Fruit fly (Drosophila melanogaster) whole organism, embryonic: ENCODE results near the gene Nak.

ENCODE experiments used
- CG10321 ChIP-seq: fragments of 200-800 bp; sonication (Bioruptor generic); IDR thresholded peaks from 2 replicates; pipeline ENCODE4 v1.3.6; 2022; ENCODE audit warnings: missing biosample characterization, missing genetic modification characterization
- CG11093 ChIP-seq: fragments of 200-800 bp; sonication (Bioruptor generic); IDR thresholded peaks from 3 replicates; pipeline ENCODE4 v1.3.6; 2022; ENCODE audit warnings: missing biosample characterization, missing genetic modification characterization
- CG12744 ChIP-seq: fragments of 200-800 bp; sonication (Bioruptor generic); optimal IDR thresholded peaks from 2 replicates; lab custom pipeline; 2016; ENCODE audit warnings: missing biosample characterization, missing genetic modification characterization
- CG13775 ChIP-seq: fragments of 200-800 bp; sonication (Bioruptor generic); optimal IDR thresholded peaks from 3 replicates; lab custom pipeline; 2017; ENCODE audit warnings: missing biosample characterization, mild to moderate bottlenecking, missing genetic modification characterization
- CG14710 ChIP-seq: fragments of 200-800 bp; sonication (Bioruptor generic); optimal IDR thresholded peaks from 3 replicates; lab custom pipeline; 2019; ENCODE audit warnings: missing biosample characterization, mild to moderate bottlenecking, missing genetic modification characterization, moderate library complexity
- CG15479 ChIP-seq: fragments of 200-800 bp; sonication (Bioruptor generic); optimal IDR thresholded peaks from 3 replicates; lab custom pipeline; 2019; ENCODE audit warnings: missing biosample characterization, mild to moderate bottlenecking, missing genetic modification characterization, moderate library complexity
- CG17328 ChIP-seq: fragments of 200-800 bp; sonication (Bioruptor generic); IDR thresholded peaks from 2 replicates; pipeline ENCODE4 v1.3.6; 2022; ENCODE audit warnings: missing biosample characterization, missing genetic modification characterization
- CG17361 ChIP-seq: fragments of 200-800 bp; sonication (Bioruptor generic); IDR thresholded peaks from 3 replicates; pipeline ENCODE4 v1.3.6; 2022; ENCODE audit warnings: missing biosample characterization, missing genetic modification characterization
- CG17385 ChIP-seq: fragments of 200-800 bp; sonication (Bioruptor generic); optimal IDR thresholded peaks from 3 replicates; lab custom pipeline; 2018; ENCODE audit warnings: missing biosample characterization, mild to moderate bottlenecking, missing genetic modification characterization
- CG17612 ChIP-seq: fragments of 200-800 bp; sonication (Bioruptor generic); IDR thresholded peaks from 2 replicates; pipeline ENCODE4 v1.3.6; 2022; ENCODE audit warnings: missing biosample characterization, missing genetic modification characterization
- CG17912 ChIP-seq: fragments of 200-800 bp; sonication (Bioruptor generic); optimal IDR thresholded peaks from 2 replicates; lab custom pipeline; 2018; ENCODE audit warnings: missing biosample characterization, mild to moderate bottlenecking, missing genetic modification characterization
- CG18262 ChIP-seq: fragments of 200-800 bp; optimal IDR thresholded peaks from 3 replicates; lab custom pipeline; 2019; ENCODE audit warnings: missing biosample characterization, mild to moderate bottlenecking, missing genetic modification characterization, moderate library complexity
- CG18476 ChIP-seq: fragments of 200-800 bp; sonication (Bioruptor generic); optimal IDR thresholded peaks from 2 replicates; lab custom pipeline; 2016; ENCODE audit warnings: missing biosample characterization, mild to moderate bottlenecking, missing genetic modification characterization
- CG2116 ChIP-seq: fragments of 200-800 bp; sonication (Bioruptor generic); optimal IDR thresholded peaks from 3 replicates; lab custom pipeline; 2018; ENCODE audit warnings: missing biosample characterization, mild to moderate bottlenecking, missing genetic modification characterization
- CG2120 ChIP-seq: fragments of 200-800 bp; sonication (Bioruptor generic); optimal IDR thresholded peaks from 3 replicates; lab custom pipeline; 2016; ENCODE audit warnings: missing biosample characterization, missing genetic modification characterization
- CG32772 ChIP-seq: fragments of 200-800 bp; sonication (Bioruptor generic); IDR thresholded peaks from 2 replicates; pipeline ENCODE4 v1.3.6; 2022; ENCODE audit warnings: missing biosample characterization, missing genetic modification characterization
- CG3281 ChIP-seq: fragments of 200-800 bp; sonication (Bioruptor generic); optimal IDR thresholded peaks from 3 replicates; lab custom pipeline; 2017; ENCODE audit warnings: missing biosample characterization, mild to moderate bottlenecking, missing genetic modification characterization
- CG4424 ChIP-seq: fragments of 200-800 bp; sonication (Bioruptor generic); optimal IDR thresholded peaks from 3 replicates; lab custom pipeline; 2016; ENCODE audit warnings: missing biosample characterization, missing genetic modification characterization
- CG7271 ChIP-seq: fragments of 200-800 bp; sonication (Bioruptor generic); optimal IDR thresholded peaks from 2 replicates; lab custom pipeline; 2018; ENCODE audit warnings: missing biosample characterization, mild to moderate bottlenecking, missing genetic modification characterization, moderate library complexity
- CG9727 ChIP-seq: fragments of 200-800 bp; sonication (Bioruptor generic); optimal IDR thresholded peaks from 3 replicates; lab custom pipeline; 2017; ENCODE audit warnings: missing biosample characterization, mild to moderate bottlenecking, missing genetic modification characterization
- Ets97D ChIP-seq: fragments of 200-800 bp; sonication (Bioruptor generic); optimal IDR thresholded peaks from 3 replicates; lab custom pipeline; 2016; ENCODE audit warnings: missing biosample characterization, missing genetic modification characterization
- HmgZ ChIP-seq: fragments of 200-800 bp; sonication (Bioruptor generic); optimal IDR thresholded peaks from 2 replicates; lab custom pipeline; 2018; ENCODE audit warnings: missing biosample characterization, mild to moderate bottlenecking, missing genetic modification characterization
- Jarid2 ChIP-seq: fragments of 200-800 bp; sonication (Bioruptor generic); optimal IDR thresholded peaks from 3 replicates; lab custom pipeline; 2017; ENCODE audit warnings: mild to moderate bottlenecking, missing biosample characterization, missing genetic modification reagents, missing genetic modification characterization
- MTF-1 ChIP-seq: fragments of 200-800 bp; sonication (Bioruptor generic); optimal IDR thresholded peaks from 2 replicates; lab custom pipeline; 2018; ENCODE audit warnings: missing biosample characterization, mild to moderate bottlenecking, missing genetic modification characterization, borderline replicate concordance
- Nf-YA ChIP-seq: fragments of 200-800 bp; sonication (Bioruptor generic); IDR thresholded peaks from 2 replicates; pipeline ENCODE4 v1.3.6; 2022; ENCODE audit warnings: missing biosample characterization, missing genetic modification characterization
- Ssrp ChIP-seq: fragments of 200-800 bp; sonication (Bioruptor generic); optimal IDR thresholded peaks from 2 replicates; lab custom pipeline; 2018; ENCODE audit warnings: missing biosample characterization, mild to moderate bottlenecking, missing genetic modification characterization, moderate library complexity
- Tbp ChIP-seq: fragments of >200 bp; optimal IDR thresholded peaks from 2 replicates; lab custom pipeline; 2018; ENCODE audit warnings: missing biosample characterization, missing genetic modification characterization
- Vsx1 ChIP-seq: fragments of 200-800 bp; sonication (Bioruptor generic); optimal IDR thresholded peaks from 2 replicates; lab custom pipeline; 2017; ENCODE audit warnings: missing biosample characterization, mild to moderate bottlenecking, missing genetic modification characterization, missing genetic modification reagents
- ara ChIP-seq: fragments of 200-800 bp; sonication (Bioruptor generic); IDR thresholded peaks from 2 replicates; pipeline ENCODE4 v1.3.6; 2022; ENCODE audit warnings: missing biosample characterization, missing genetic modification characterization
- corto ChIP-seq: fragments of 200-800 bp; sonication (Bioruptor generic); optimal IDR thresholded peaks from 2 replicates; lab custom pipeline; 2016; ENCODE audit warnings: missing biosample characterization, mild to moderate bottlenecking, missing genetic modification characterization, moderate library complexity
- dm ChIP-seq: fragments of 200-800 bp; sonication (Bioruptor generic); optimal IDR thresholded peaks from 3 replicates; lab custom pipeline; 2016; ENCODE audit warnings: missing biosample characterization, missing genetic modification characterization
- ewg ChIP-seq: fragments of 200-800 bp; sonication (Bioruptor generic); optimal IDR thresholded peaks from 3 replicates; lab custom pipeline; 2017; ENCODE audit warnings: mild to moderate bottlenecking, missing biosample characterization, missing genetic modification reagents, missing genetic modification characterization
- gsb-n ChIP-seq: fragments of 200-800 bp; sonication (Bioruptor generic); optimal IDR thresholded peaks from 3 replicates; lab custom pipeline; 2018; ENCODE audit warnings: missing biosample characterization, mild to moderate bottlenecking, missing genetic modification characterization
- h ChIP-seq: fragments of >200 bp; optimal IDR thresholded peaks from 2 replicates; lab custom pipeline; 2017
- hkb ChIP-seq, 2 experiments: fragments of 200-800 bp in 1 of 2; fragments of >200 bp in 1 of 2; sonication (Bioruptor generic) in 1 of 2; IDR thresholded peaks in 1 of 2; optimal IDR thresholded peaks in 1 of 2; 2 replicates each; pipeline versions ENCODE4 v1.3.6 to Lab custom; 2017 to 2022; ENCODE audit warnings: missing biosample characterization in 1 of 2, missing genetic modification characterization in 1 of 2
- hth ChIP-seq: fragments of >200 bp; optimal IDR thresholded peaks from 2 replicates; lab custom pipeline; 2017; ENCODE audit warnings: inconsistent platforms
- ken ChIP-seq: fragments of 200-800 bp; sonication (Bioruptor generic); IDR thresholded peaks from 3 replicates; pipeline ENCODE4 v1.3.6; 2022; ENCODE audit warnings: missing biosample characterization, missing genetic modification characterization
- klu ChIP-seq: fragments of 200-800 bp; sonication (Bioruptor generic); IDR thresholded peaks from 2 replicates; pipeline ENCODE4 v1.3.6; 2022; ENCODE audit warnings: missing biosample characterization, missing genetic modification characterization
- kni ChIP-seq: fragments of 200-800 bp; sonication (Bioruptor generic); optimal IDR thresholded peaks from 3 replicates; lab custom pipeline; 2017; ENCODE audit warnings: mild to moderate bottlenecking, missing biosample characterization, missing genetic modification reagents, missing genetic modification characterization
- mam ChIP-seq: fragments of 200-800 bp; sonication (Bioruptor generic); optimal IDR thresholded peaks from 3 replicates; lab custom pipeline; 2016; ENCODE audit warnings: missing biosample characterization, missing genetic modification characterization
- nau ChIP-seq: fragments of 200-800 bp; sonication (Bioruptor generic); optimal IDR thresholded peaks from 3 replicates; lab custom pipeline; 2017; ENCODE audit warnings: missing biosample characterization, mild to moderate bottlenecking, missing genetic modification characterization, missing genetic modification reagents
- nerfin-1 ChIP-seq: fragments of 200-800 bp; sonication (Bioruptor generic); optimal IDR thresholded peaks from 3 replicates; lab custom pipeline; 2019; ENCODE audit warnings: missing biosample characterization, mild to moderate bottlenecking, missing genetic modification characterization, moderate library complexity
- onecut ChIP-seq: fragments of 200-800 bp; sonication (Bioruptor generic); IDR thresholded peaks from 2 replicates; pipeline ENCODE4 v1.3.6; 2022; ENCODE audit warnings: missing biosample characterization, missing genetic modification characterization
- peb ChIP-seq: fragments of 200-800 bp; sonication (Bioruptor generic); IDR thresholded peaks from 2 replicates; pipeline ENCODE4 v1.3.6; 2022; ENCODE audit warnings: missing biosample characterization, missing genetic modification characterization
- sob ChIP-seq: fragments of 200-800 bp; sonication (Bioruptor generic); IDR thresholded peaks from 2 replicates; pipeline ENCODE4 v1.3.6; 2022; ENCODE audit warnings: missing biosample characterization, missing genetic modification characterization
- sqz ChIP-seq: fragments of 200-800 bp; sonication (Bioruptor generic); optimal IDR thresholded peaks from 3 replicates; lab custom pipeline; 2018; ENCODE audit warnings: missing biosample characterization, mild to moderate bottlenecking, missing genetic modification characterization
- tap ChIP-seq: fragments of 200-800 bp; optimal IDR thresholded peaks from 3 replicates; lab custom pipeline; 2019; ENCODE audit warnings: missing biosample characterization, mild to moderate bottlenecking, missing genetic modification characterization, moderate library complexity
- trem ChIP-seq: fragments of 200-800 bp; optimal IDR thresholded peaks from 3 replicates; lab custom pipeline; 2019; ENCODE audit warnings: missing biosample characterization, mild to moderate bottlenecking, missing genetic modification characterization, moderate library complexity
- twi ChIP-seq: fragments of 200-800 bp; optimal IDR thresholded peaks from 2 replicates; lab custom pipeline; 2019; ENCODE audit warnings: missing biosample characterization, mild to moderate bottlenecking, missing genetic modification characterization, moderate library complexity
- z ChIP-seq: fragments of 200-800 bp; sonication (Bioruptor generic); IDR thresholded peaks from 3 replicates; pipeline ENCODE4 v1.3.6; 2022; ENCODE audit warnings: missing biosample characterization, missing genetic modification characterization
- zen ChIP-seq: fragments of 200-800 bp; sonication (Bioruptor generic); optimal IDR thresholded peaks from 3 replicates; lab custom pipeline; 2018; ENCODE audit warnings: missing biosample characterization, mild to moderate bottlenecking, missing genetic modification characterization, moderate library complexity

Nak gene

DNA sequence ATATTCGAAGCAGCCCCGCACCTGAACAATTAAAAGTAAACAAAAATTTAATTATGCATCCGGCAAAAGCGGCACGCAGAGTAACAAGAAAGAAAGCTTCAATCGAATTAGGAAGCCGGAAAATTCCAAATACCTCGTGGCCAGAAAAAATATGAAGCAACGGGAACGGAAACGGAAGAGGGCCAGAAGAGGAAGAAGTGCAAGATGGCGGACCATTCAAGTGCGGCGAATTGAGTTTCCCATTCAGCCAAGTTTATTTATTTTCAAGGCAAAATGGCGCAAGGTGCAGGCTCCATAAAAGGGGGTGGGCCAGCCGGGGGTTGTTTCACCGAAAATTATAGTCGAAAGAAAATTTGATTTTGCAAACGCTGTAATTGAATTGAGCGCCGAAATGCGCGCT lies 34.0 kb downstream of the Nak start (continued):
- TF ChIP-seq CG17912 (no peak), kni (GFP tag; lab: Kevin White, UChicago) (peak; percentile 38), CG9727 (GFP tag; lab: Kevin White, UChicago) (peak; percentile 41), CG2116 (GFP tag; lab: Kevin White, UChicago) (peak; percentile 3), corto (GFP tag; lab: Kevin White, UChicago) (no peak), ewg (peak; percentile 1), dm (no peak), zen (peak; percentile 43), HmgZ (tag; lab: Kevin White, UChicago) (no peak), hth (no peak), nerfin-1 (no peak), CG7271 (tag; lab: Kevin White, UChicago) (peak; percentile 82), klu (GFP tag; lab: Robert Waterston, UW) (no peak), tap (tag; lab: Kevin White, UChicago) (no peak), CG17361 (no peak), MTF-1 (GFP tag; lab: Kevin White, UChicago) (peak; percentile 46), CG32772 (no peak), CG11093 (GFP tag; lab: Robert Waterston, UW) (0 out of 3 replicates have a peak, but pooled peaks have one; percentile 25), CG17612 (GFP tag; lab: Robert Waterston, UW) (no peak), hkb (optimal IDR thresholded peaks at IDR 0.05; lab: Kevin White, UChicago) (no peak), hkb (GFP tag; IDR thresholded peaks at IDR 0.05; lab: Robert Waterston, UW) (no peak), Vsx1 (no peak), CG17385 (GFP tag; lab: Kevin White, UChicago) (peak; percentile 59), onecut (GFP tag; lab: Robert Waterston, UW) (peak; percentile 18; the same call in 1 of the 2 replicates), Ssrp (tag; lab: Kevin White, UChicago) (no peak), CG14710 (peak; percentile 36), CG10321 (no peak), peb (no peak), ken (GFP tag; lab: Robert Waterston, UW) (0 out of 3 replicates have a peak, but pooled peaks have one; percentile 21), ara (GFP tag; lab: Robert Waterston, UW) (peak; percentile 30; the same call in 1 of the 2 replicates), Ets97D (GFP tag; lab: Kevin White, UChicago) (peak; percentile 76), mam (GFP tag; lab: Kevin White, UChicago) (no peak), Nf-YA (GFP tag; lab: Robert Waterston, UW) (0 out of 2 replicates have a peak, but pooled peaks have one; percentile 20), CG12744 (GFP tag; lab: Kevin White, UChicago) (no peak), z (GFP tag; lab: Robert Waterston, UW) (0 out of 3 replicates have a peak, but pooled peaks have one; percentile 27), CG13775 (GFP tag; lab: Kevin White, UChicago) (peak; percentile 34), CG4424 (GFP tag; lab: Kevin White, UChicago) (no peak), sob (no peak), Jarid2 (GFP tag; lab: Kevin White, UChicago) (peak; percentile 27), CG2120 (GFP tag; lab: Kevin White, UChicago) (no peak), CG18476 (GFP tag; lab: Kevin White, UChicago) (no peak), sqz (GFP tag; lab: Kevin White, UChicago) (peak; percentile 42), CG3281 (GFP tag; lab: Kevin White, UChicago) (no peak), Tbp (GFP tag; lab: Kevin White, UChicago) (no peak), CG17328 (peak; percentile 33; the same call in 1 of the 2 replicates), gsb-n (tag; lab: Kevin White, UChicago) (peak; percentile 40), twi (tag; lab: Kevin White, UChicago) (peak; percentile 11), CG18262 (no peak), CG15479 (GFP tag; lab: Kevin White, UChicago) (peak; percentile 22), nau (peak; percentile 5), h (lab: Kevin White, UChicago) (no peak), trem (tag; lab: Kevin White, UChicago) (peak; percentile 6)
